Fruit fly (Drosophila melanogaster): ENCODE results near the gene CG14668.

- no peak for TF ChIP-seq CG8119 (GFP tag; IDR thresholded peaks at IDR 0.05)
- TF ChIP-seq CG10669 (GFP tag; optimal IDR thresholded peaks at IDR 0.05): no peak
- TF ChIP-seq OdsH (GFP tag; optimal IDR thresholded peaks at IDR 0.05): no peak
- peak; percentile 78 for TF ChIP-seq esn (GFP tag; optimal IDR thresholded peaks at IDR 0.05)
- no peak for TF ChIP-seq Sox102F (GFP tag; optimal IDR thresholded peaks at IDR 0.05)
- no peak for TF ChIP-seq Blimp-1 (GFP tag; optimal IDR thresholded peaks at IDR 0.05)
- no peak for TF ChIP-seq dsx (GFP tag; optimal IDR thresholded peaks at IDR 0.05; ENCODE audit: poor library complexity, severe bottlenecking)
- TF ChIP-seq CG3919 (GFP tag; optimal IDR thresholded peaks at IDR 0.05): no peak
- peak; percentile 86 for TF ChIP-seq CG31627 (GFP tag; optimal IDR thresholded peaks at IDR 0.05)
These were observed 15.9 kb downstream of the CG14668 start, which contains the start of gene Polr2F for dm6 chr3R:5371563-5371962.

Data from whole organism, prepupa.